Worm (Caenorhabditis elegans) whole organism, L3 larva: Measurements from ENCODE around the gene F02H6.7.

Experiments used
- ceh-28 ChIP-seq: fragments of 150-350 bp; optimal IDR thresholded peaks from 2 replicates; lab custom pipeline; 2014; ENCODE audit warnings: missing biosample characterization, missing genetic modification reagents, missing genetic modification characterization
- ceh-82 ChIP-seq: fragments of 150-350 bp; optimal IDR thresholded peaks from 2 replicates; lab custom pipeline; 2014; ENCODE audit warnings: missing biosample characterization, missing genetic modification characterization
- fkh-10 ChIP-seq: sonication (generic microtip); optimal IDR thresholded peaks from 2 replicates; lab custom pipeline; 2017; ENCODE audit warnings: missing biosample characterization, missing genetic modification reagents, missing genetic modification characterization
- nhr-11 ChIP-seq: fragments of 150-350 bp; optimal IDR thresholded peaks from 2 replicates; lab custom pipeline; 2014; ENCODE audit warnings: missing biosample characterization, missing genetic modification characterization
- nhr-237 ChIP-seq: fragments of 150-350 bp; optimal IDR thresholded peaks from 2 replicates; lab custom pipeline; 2014; ENCODE audit warnings: missing biosample characterization, missing genetic modification characterization
- pqm-1 ChIP-seq: fragments of 150-350 bp; optimal IDR thresholded peaks from 2 replicates; lab custom pipeline; 2017; ENCODE audit warnings: missing biosample characterization, missing genetic modification characterization, inconsistent platforms
- sea-2 ChIP-seq: fragments of 150-350 bp; sonication (generic microtip); optimal IDR thresholded peaks from 4 replicates; lab custom pipeline; 2014; ENCODE audit warnings: missing biosample characterization, missing genetic modification reagents, missing genetic modification characterization
- zag-1 ChIP-seq: fragments of 150-350 bp; optimal IDR thresholded peaks from 2 replicates; lab custom pipeline; 2014; ENCODE audit warnings: missing biosample characterization, missing genetic modification characterization

- TF ChIP-seq ceh-28 (no peak), fkh-10 (no peak), ceh-82 (tag; lab: Kevin White, UChicago) (no peak), pqm-1 (tag; lab: Kevin White, UChicago) (no peak), nhr-237 (tag; lab: Kevin White, UChicago) (no peak), zag-1 (tag; lab: Kevin White, UChicago) (no peak), sea-2 (GFP tag; lab: Kevin White, UChicago) (no peak), nhr-11 (tag; lab: Kevin White, UChicago) (no peak)
These were observed 21.5 kb upstream of the F02H6.7 start for ce11 chrIV:14249447-14249846.
